Fruit fly (Drosophila melanogaster) whole organism, embryonic: ENCODE measurements around the gene Grx5.
A peak's percentile ranks its signal among the peaks of the same experiment; 100 is the strongest.

Source experiments
- Adf1 ChIP-seq: fragments of 200-800 bp; sonication (Bioruptor generic); IDR thresholded peaks from 2 replicates; pipeline ENCODE4 v1.3.6; 2022; ENCODE audit warnings: missing biosample characterization, missing genetic modification characterization
- Atf6 ChIP-seq: fragments of 200-800 bp; sonication (Bioruptor generic); IDR thresholded peaks from 2 replicates; pipeline ENCODE4 v1.3.6; 2022; ENCODE audit warnings: missing biosample characterization, missing genetic modification characterization
- Bteb2 ChIP-seq: fragments of 200-800 bp; sonication (Bioruptor generic); optimal IDR thresholded peaks from 2 replicates; lab custom pipeline; 2016; ENCODE audit warnings: missing biosample characterization, missing genetic modification characterization
- CG10366 ChIP-seq: fragments of 200-800 bp; sonication (Bioruptor generic); IDR thresholded peaks from 2 replicates; pipeline ENCODE4 v1.3.6; 2022; ENCODE audit warnings: missing biosample characterization, missing genetic modification characterization
- CG10565 ChIP-seq: fragments of 200-800 bp; sonication (Bioruptor generic); optimal IDR thresholded peaks from 3 replicates; lab custom pipeline; 2016; ENCODE audit warnings: missing biosample characterization, mild to moderate bottlenecking, missing genetic modification characterization
- CG10979 ChIP-seq: fragments of 200-800 bp; sonication (Bioruptor generic); optimal IDR thresholded peaks from 2 replicates; lab custom pipeline; 2018; ENCODE audit warnings: missing biosample characterization, mild to moderate bottlenecking, missing genetic modification characterization, moderate library complexity
- CG12104 ChIP-seq: fragments of 200-800 bp; sonication (Bioruptor generic); optimal IDR thresholded peaks from 3 replicates; lab custom pipeline; 2016; ENCODE audit warnings: missing biosample characterization, missing genetic modification characterization
- CG14050 ChIP-seq: fragments of 200-800 bp; sonication (Bioruptor generic); IDR thresholded peaks from 3 replicates; pipeline ENCODE4 v1.3.6; 2022; ENCODE audit warnings: missing biosample characterization, missing genetic modification characterization
- CG1529 ChIP-seq: fragments of 200-800 bp; sonication (Bioruptor generic); optimal IDR thresholded peaks from 3 replicates; lab custom pipeline; 2018; ENCODE audit warnings: missing biosample characterization, missing genetic modification characterization
- CG1603 ChIP-seq: fragments of 200-800 bp; sonication (Bioruptor generic); optimal IDR thresholded peaks from 2 replicates; lab custom pipeline; 2019; ENCODE audit warnings: missing biosample characterization, mild to moderate bottlenecking, missing genetic modification characterization, moderate library complexity
- CG17186 ChIP-seq: fragments of 200-800 bp; sonication (Bioruptor generic); optimal IDR thresholded peaks from 3 replicates; lab custom pipeline; 2017; ENCODE audit warnings: missing biosample characterization, missing genetic modification reagents, missing genetic modification characterization
- CG1792 ChIP-seq: fragments of 200-800 bp; sonication (Bioruptor generic); optimal IDR thresholded peaks from 2 replicates; lab custom pipeline; 2016; ENCODE audit warnings: missing biosample characterization, missing genetic modification characterization
- CG2889 ChIP-seq: fragments of 200-800 bp; sonication (Bioruptor generic); IDR thresholded peaks from 3 replicates; pipeline ENCODE4 v1.3.6; 2022; ENCODE audit warnings: missing biosample characterization, missing genetic modification characterization
- CG30403 ChIP-seq: fragments of 200-800 bp; sonication (Bioruptor generic); optimal IDR thresholded peaks from 3 replicates; lab custom pipeline; 2016; ENCODE audit warnings: missing biosample characterization, missing genetic modification characterization
- CG32532 ChIP-seq: fragments of 200-800 bp; sonication (Bioruptor generic); IDR thresholded peaks from 2 replicates; pipeline ENCODE4 v1.3.6; 2022; ENCODE audit warnings: missing biosample characterization, missing genetic modification characterization
- CG4854 ChIP-seq: fragments of 200-800 bp; sonication (Bioruptor generic); optimal IDR thresholded peaks from 2 replicates; lab custom pipeline; 2016; ENCODE audit warnings: missing biosample characterization, missing genetic modification characterization, inconsistent platforms
- CG6272 ChIP-seq: fragments of 200-800 bp; sonication (Bioruptor generic); IDR thresholded peaks from 2 replicates; pipeline ENCODE4 v1.3.6; 2022; ENCODE audit warnings: missing biosample characterization, missing genetic modification characterization
- CG6791 ChIP-seq: fragments of 200-800 bp; sonication (Bioruptor generic); IDR thresholded peaks from 3 replicates; pipeline ENCODE4 v1.3.6; 2022; ENCODE audit warnings: missing biosample characterization, missing genetic modification characterization; ENCODE audit not compliant: partially characterized antibody
- D ChIP-seq, 2 experiments: fragments of 200-800 bp in 1 of 2; fragments of >200 bp in 1 of 2; sonication (Bioruptor generic) in 1 of 2; optimal IDR thresholded peaks; 2 replicates in 1 of 2; 3 replicates in 1 of 2; lab custom pipeline; 2017; ENCODE audit warnings: mild to moderate bottlenecking in 1 of 2, missing biosample characterization in 1 of 2, missing genetic modification characterization in 1 of 2, missing genetic modification reagents in 1 of 2
- D19A ChIP-seq: fragments of 200-800 bp; optimal IDR thresholded peaks from 3 replicates; lab custom pipeline; 2019; ENCODE audit warnings: missing biosample characterization, mild to moderate bottlenecking, missing genetic modification characterization, moderate library complexity
- Fer1 ChIP-seq: fragments of 200-800 bp; sonication (Bioruptor generic); optimal IDR thresholded peaks from 2 replicates; lab custom pipeline; 2017; ENCODE audit warnings: missing biosample characterization, mild to moderate bottlenecking, missing genetic modification characterization
- Hr3 ChIP-seq: fragments of 200-800 bp; sonication (Bioruptor generic); optimal IDR thresholded peaks from 3 replicates; lab custom pipeline; 2016; ENCODE audit warnings: missing biosample characterization, missing genetic modification characterization
- Hsf ChIP-seq: fragments of 200-800 bp; sonication (Bioruptor generic); optimal IDR thresholded peaks from 3 replicates; lab custom pipeline; 2016; ENCODE audit warnings: missing biosample characterization, missing genetic modification characterization
- MBD-R2 ChIP-seq: fragments of 200-800 bp; sonication (Bioruptor generic); IDR thresholded peaks from 2 replicates; pipeline ENCODE4 v1.3.6; 2022; ENCODE audit warnings: missing biosample characterization, missing genetic modification characterization
- NC2α ChIP-seq: fragments of 200-800 bp; sonication (Bioruptor generic); optimal IDR thresholded peaks from 2 replicates; lab custom pipeline; 2016; ENCODE audit warnings: missing biosample characterization, missing genetic modification characterization
- Oaz ChIP-seq: fragments of 200-800 bp; sonication (Bioruptor generic); IDR thresholded peaks from 2 replicates; pipeline ENCODE4 v1.3.6; 2022; ENCODE audit warnings: missing biosample characterization, missing genetic modification characterization
- Pdp1 ChIP-seq, 2 experiments: fragments of 200-800 bp; sonication (Bioruptor generic); optimal IDR thresholded peaks; 3 replicates each; lab custom pipeline; 2016; ENCODE audit warnings: missing biosample characterization in 2 of 2, missing genetic modification characterization in 2 of 2, mild to moderate bottlenecking in 1 of 2, moderate library complexity in 1 of 2
- Poxn ChIP-seq: fragments of 200-800 bp; sonication (Bioruptor generic); IDR thresholded peaks from 2 replicates; pipeline ENCODE4 v1.3.6; 2022; ENCODE audit warnings: missing biosample characterization, missing genetic modification characterization
- Side ChIP-seq: fragments of 200-800 bp; sonication (Bioruptor generic); optimal IDR thresholded peaks from 2 replicates; lab custom pipeline; 2016; ENCODE audit warnings: missing biosample characterization, missing genetic modification characterization
- Sox100B ChIP-seq: fragments of 200-800 bp; sonication (Bioruptor generic); optimal IDR thresholded peaks from 3 replicates; lab custom pipeline; 2018; ENCODE audit warnings: missing biosample characterization, mild to moderate bottlenecking, missing genetic modification characterization
- Sox102F ChIP-seq: fragments of 200-800 bp; sonication (Bioruptor generic); optimal IDR thresholded peaks from 2 replicates; lab custom pipeline; 2018; ENCODE audit warnings: missing biosample characterization, mild to moderate bottlenecking, missing genetic modification characterization, moderate library complexity
- Stat92E ChIP-seq, 3 experiments: fragments of >200 bp in 2 of 3; fragments of 200-800 bp in 1 of 3; sonication (Bioruptor generic) in 1 of 3; optimal IDR thresholded peaks; 2 replicates each; lab custom pipeline; 2017 to 2019; ENCODE audit warnings: missing biosample characterization in 3 of 3, missing genetic modification characterization in 3 of 3, mild to moderate bottlenecking in 1 of 3, moderate library complexity in 1 of 3
- Trl ChIP-seq, 3 experiments: fragments of >200 bp in 2 of 3; fragments of 200-800 bp in 1 of 3; sonication (Bioruptor generic) in 1 of 3; optimal IDR thresholded peaks; 2 replicates in 1 of 3; 3 replicates in 2 of 3; lab custom pipeline; 2016 to 2017; ENCODE audit warnings: missing biosample characterization in 1 of 3, missing genetic modification characterization in 1 of 3
- Usf ChIP-seq: fragments of 200-800 bp; sonication (Bioruptor generic); optimal IDR thresholded peaks from 2 replicates; lab custom pipeline; 2017; ENCODE audit warnings: missing genotype, missing biosample characterization, missing genetic modification characterization
- Xrp1 ChIP-seq: fragments of 200-800 bp; sonication (Bioruptor generic); IDR thresholded peaks from 2 replicates; pipeline ENCODE4 v1.3.6; 2022; ENCODE audit warnings: missing biosample characterization, missing genetic modification characterization
- caup ChIP-seq: fragments of 200-800 bp; sonication (Bioruptor generic); optimal IDR thresholded peaks from 3 replicates; lab custom pipeline; 2017; ENCODE audit warnings: missing biosample characterization, mild to moderate bottlenecking, missing genetic modification characterization, moderate library complexity; ENCODE audit not compliant: severe bottlenecking
- ci ChIP-seq: fragments of 200-800 bp; sonication (Bioruptor generic); IDR thresholded peaks from 3 replicates; pipeline ENCODE4 v1.3.6; 2022; ENCODE audit warnings: missing biosample characterization, missing genetic modification characterization
- dmrt11E ChIP-seq: fragments of 200-800 bp; sonication (Bioruptor generic); optimal IDR thresholded peaks from 3 replicates; lab custom pipeline; 2018; ENCODE audit warnings: missing biosample characterization, mild to moderate bottlenecking, missing genetic modification characterization, moderate library complexity
- ems ChIP-seq: fragments of 200-800 bp; sonication (Bioruptor generic); optimal IDR thresholded peaks from 3 replicates; lab custom pipeline; 2016; ENCODE audit warnings: missing biosample characterization, missing genetic modification characterization
- jigr1 ChIP-seq: fragments of 200-800 bp; sonication (Bioruptor generic); IDR thresholded peaks from 3 replicates; pipeline ENCODE4 v1.3.6; 2022; ENCODE audit warnings: missing biosample characterization, missing genetic modification characterization
- klu ChIP-seq: fragments of 200-800 bp; sonication (Bioruptor generic); IDR thresholded peaks from 2 replicates; pipeline ENCODE4 v1.3.6; 2022; ENCODE audit warnings: missing biosample characterization, missing genetic modification characterization
- pnt ChIP-seq: fragments of 200-800 bp; sonication (Bioruptor generic); optimal IDR thresholded peaks from 3 replicates; lab custom pipeline; 2016; ENCODE audit warnings: missing biosample characterization, missing genetic modification characterization
- prd ChIP-seq, 3 experiments: fragments of >200 bp in 2 of 3; fragments of 200-800 bp in 1 of 3; sonication (Bioruptor generic) in 1 of 3; optimal IDR thresholded peaks in 2 of 3; IDR thresholded peaks in 1 of 3; 2 replicates in 2 of 3; 3 replicates in 1 of 3; pipeline versions ENCODE4 v1.3.6 to Lab custom; 2017 to 2022; ENCODE audit warnings: missing biosample characterization in 1 of 3, missing genetic modification characterization in 1 of 3
- row ChIP-seq: fragments of 200-800 bp; sonication (Bioruptor generic); IDR thresholded peaks from 3 replicates; pipeline ENCODE4 v1.3.6; 2022; ENCODE audit warnings: missing biosample characterization, missing genetic modification characterization
- scrt ChIP-seq: fragments of 200-800 bp; sonication (Bioruptor generic); optimal IDR thresholded peaks from 2 replicates; lab custom pipeline; 2018; ENCODE audit warnings: missing biosample characterization, mild to moderate bottlenecking, missing genetic modification characterization, moderate library complexity
- slou ChIP-seq: fragments of 200-800 bp; sonication (Bioruptor generic); optimal IDR thresholded peaks from 3 replicates; lab custom pipeline; 2016; ENCODE audit warnings: missing biosample characterization, missing genetic modification characterization
- ssp ChIP-seq: fragments of 200-800 bp; sonication (Bioruptor generic); IDR thresholded peaks from 2 replicates; pipeline ENCODE4 v1.3.6; 2022; ENCODE audit warnings: missing biosample characterization, missing genetic modification characterization
- vvl ChIP-seq: fragments of 200-800 bp; sonication (Bioruptor generic); IDR thresholded peaks from 2 replicates; pipeline ENCODE4 v1.3.6; 2022; ENCODE audit warnings: missing biosample characterization, missing genetic modification characterization

Grx5 gene

dm6 chrX:14848755-14849354 lies 10.9 kb upstream of the Grx5 start, which contains the start of gene CG9522 (continued):
- TF ChIP-seq Sox102F (peak; percentile 75), Stat92E (GFP tag; optimal IDR thresholded peaks at IDR 0.05; lab: Kevin White, UChicago) (peak in 1 of 3 experiments; percentile 39), Pdp1 (GFP tag; optimal IDR thresholded peaks at IDR 0.05; lab: Kevin White, UChicago) (peak; percentile 50 to 52), Hsf (GFP tag; lab: Kevin White, UChicago) (peak; percentile 72), CG14050 (GFP tag; lab: Robert Waterston, UW) (peak; percentile 34; the same call in 1 of the 3 replicates), klu (GFP tag; lab: Robert Waterston, UW) (peak; percentile 53), ci (GFP tag; lab: Robert Waterston, UW) (peak; percentile 91), scrt (GFP tag; lab: Kevin White, UChicago) (peak; percentile 45), CG17186 (GFP tag; lab: Kevin White, UChicago) (no peak), CG10565 (GFP tag; lab: Kevin White, UChicago) (no peak), Hr3 (peak; percentile 45), Oaz (GFP tag; lab: Robert Waterston, UW) (0 out of 2 replicates have a peak, but pooled peaks have one; percentile 40), Side (GFP tag; lab: Kevin White, UChicago) (peak; percentile 6), CG6272 (0 out of 2 replicates have a peak, but pooled peaks have one; percentile 27), Xrp1 (peak; percentile 86), CG32532 (GFP tag; lab: Robert Waterston, UW) (peak; percentile 73), Atf6 (peak; percentile 80), ems (GFP tag; lab: Kevin White, UChicago) (peak; percentile 27), slou (GFP tag; lab: Kevin White, UChicago) (peak; percentile 19), MBD-R2 (GFP tag; lab: Robert Waterston, UW) (peak; percentile 59; the same call in 1 of the 2 replicates), CG1792 (no peak), Sox100B (GFP tag; lab: Kevin White, UChicago) (peak; percentile 42), Bteb2 (peak; percentile 19), CG4854 (GFP tag; lab: Kevin White, UChicago) (peak; percentile 11), CG6791 (GFP tag; lab: Robert Waterston, UW) (0 out of 3 replicates have a peak, but pooled peaks have one; percentile 15), pnt (GFP tag; lab: Kevin White, UChicago) (peak; percentile 35), Poxn (GFP tag; lab: Robert Waterston, UW) (no peak), CG30403 (GFP tag; lab: Kevin White, UChicago) (peak; percentile 50), dmrt11E (tag; lab: Kevin White, UChicago) (peak; percentile 76), D19A (tag; lab: Kevin White, UChicago) (peak; percentile 74), CG10979 (peak; percentile 85), ssp (GFP tag; lab: Robert Waterston, UW) (peak; percentile 59), Fer1 (GFP tag; lab: Kevin White, UChicago) (peak; percentile 69), Usf (GFP tag; lab: Kevin White, UChicago) (peak; percentile 35), caup (GFP tag; lab: Kevin White, UChicago) (peak; percentile 58), CG12104 (peak; percentile 43), Adf1 (no peak), row (GFP tag; lab: Robert Waterston, UW) (peak; percentile 75), NC2α (GFP tag; lab: Kevin White, UChicago) (no peak), vvl (GFP tag; lab: Robert Waterston, UW) (peak; percentile 90), Trl (optimal IDR thresholded peaks at IDR 0.05; lab: Kevin White, UChicago) (no peak), Trl (GFP tag; optimal IDR thresholded peaks at IDR 0.05; lab: Kevin White, UChicago) (peak; percentile 50), D (optimal IDR thresholded peaks at IDR 0.05; lab: Kevin White, UChicago) (no peak), D (GFP tag; optimal IDR thresholded peaks at IDR 0.05; lab: Kevin White, UChicago) (peak; percentile 77), CG10366 (GFP tag; lab: Robert Waterston, UW) (peak; percentile 67), CG1603 (tag; lab: Kevin White, UChicago) (no peak), jigr1 (GFP tag; lab: Robert Waterston, UW) (no peak), prd (optimal IDR thresholded peaks at IDR 0.05; lab: Kevin White, UChicago) (no peak), prd (GFP tag; IDR thresholded peaks at IDR 0.05; lab: Robert Waterston, UW) (peak; percentile 74), CG1529 (GFP tag; lab: Kevin White, UChicago) (peak; percentile 74), CG2889 (GFP tag; lab: Robert Waterston, UW) (peak; percentile 68; the same call in 2 of the 3 replicates)
